Worm (Caenorhabditis elegans) whole organism, mixed stage, embryonic: Measurements from ENCODE around the gene Y47D7A.12.

Experiments
- drap-1 ChIP-seq: fragments of 200-800 bp; sonication (Bioruptor generic); optimal IDR thresholded peaks from 3 replicates; lab custom pipeline; 2018; ENCODE audit warnings: mild to moderate bottlenecking, missing genetic modification characterization, missing compliant biosample characterization
- elt-3 ChIP-seq: fragments of 150-350 bp; optimal IDR thresholded peaks from 2 replicates; lab custom pipeline; 2014; ENCODE audit warnings: missing biosample characterization, missing genetic modification characterization
- lin-13 ChIP-seq: fragments of 150-350 bp; optimal IDR thresholded peaks from 2 replicates; lab custom pipeline; 2014; ENCODE audit warnings: missing biosample characterization, missing genetic modification characterization
- lsy-2 ChIP-seq: fragments of 150-350 bp; optimal IDR thresholded peaks from 2 replicates; lab custom pipeline; 2014; ENCODE audit warnings: missing biosample characterization, missing genetic modification characterization
- mep-1 ChIP-seq: fragments of 150-350 bp; optimal IDR thresholded peaks from 2 replicates; lab custom pipeline; 2017; ENCODE audit warnings: missing biosample characterization, missing genetic modification reagents, missing genetic modification characterization, inconsistent platforms
- mls-2 ChIP-seq: sonication (generic microtip); optimal IDR thresholded peaks from 2 replicates; lab custom pipeline; 2016; ENCODE audit warnings: mild to moderate bottlenecking, missing genetic modification characterization, moderate library complexity, missing compliant biosample characterization
- nhr-237 ChIP-seq: fragments of 150-350 bp; optimal IDR thresholded peaks from 2 replicates; lab custom pipeline; 2014; ENCODE audit warnings: missing biosample characterization, missing genetic modification characterization
- nhr-28 ChIP-seq: fragments of 150-350 bp; optimal IDR thresholded peaks from 2 replicates; lab custom pipeline; 2014; ENCODE audit warnings: missing biosample characterization, missing genetic modification characterization
- nhr-76 ChIP-seq: sonication (generic microtip); optimal IDR thresholded peaks from 2 replicates; lab custom pipeline; 2017; ENCODE audit warnings: missing biosample characterization, missing genetic modification characterization
- snpc-4 ChIP-seq: fragments of 150-350 bp; optimal IDR thresholded peaks from 2 replicates; lab custom pipeline; 2014; ENCODE audit warnings: missing biosample characterization, missing genetic modification characterization
- unc-62 ChIP-seq: fragments of 150-350 bp; optimal IDR thresholded peaks from 2 replicates; lab custom pipeline; 2014; ENCODE audit warnings: missing biosample characterization, missing genetic modification reagents, missing genetic modification characterization
- ztf-11 ChIP-seq: fragments of 150-350 bp; optimal IDR thresholded peaks from 2 replicates; lab custom pipeline; 2014; ENCODE audit warnings: missing biosample characterization, missing genetic modification characterization

DNA sequence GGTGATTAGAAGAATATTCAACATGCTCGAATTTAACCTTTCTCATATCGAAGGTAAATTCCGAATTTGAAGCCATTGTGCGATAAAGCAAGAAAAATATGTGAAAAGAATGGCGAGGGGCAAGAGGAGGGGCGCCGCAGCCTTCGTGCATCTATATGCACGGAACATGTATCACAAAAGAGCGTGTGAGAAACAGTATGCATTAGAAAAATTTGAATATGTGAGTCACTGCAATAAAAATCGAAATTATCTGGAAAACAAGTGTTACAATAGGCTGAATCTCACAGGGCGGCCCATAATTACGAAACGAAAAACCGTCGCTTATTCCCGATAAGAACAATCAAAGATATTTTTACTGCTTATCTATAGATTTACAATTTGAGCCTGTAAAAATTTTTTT is 27.6 kb downstream of the Y47D7A.12 start, which contains the start of gene F13A2.5:
- TF ChIP-seq mls-2 (no peak), snpc-4 (tag; lab: Kevin White, UChicago) (no peak), ztf-11 (tag; lab: Kevin White, UChicago) (no peak), lsy-2 (tag; lab: Kevin White, UChicago) (no peak), nhr-237 (tag; lab: Kevin White, UChicago) (no peak), nhr-28 (tag; lab: Kevin White, UChicago) (no peak), elt-3 (no peak), lin-13 (tag; lab: Kevin White, UChicago) (no peak), nhr-76 (no peak), drap-1 (GFP tag; lab: Kevin White, UChicago) (no peak), mep-1 (no peak), unc-62 (GFP tag; lab: Kevin White, UChicago) (no peak)
